Fruit fly (Drosophila melanogaster) whole organism, larva: ENCODE measurements around the gene Mfap1.

Experiments used
- noc ChIP-seq: fragments of 200-800 bp; sonication (Bioruptor generic); optimal IDR thresholded peaks from 3 replicates; lab custom pipeline; 2019; ENCODE audit warnings: missing biosample characterization, mild to moderate bottlenecking, missing genetic modification characterization, moderate library complexity

The Mfap1 gene

DNA sequence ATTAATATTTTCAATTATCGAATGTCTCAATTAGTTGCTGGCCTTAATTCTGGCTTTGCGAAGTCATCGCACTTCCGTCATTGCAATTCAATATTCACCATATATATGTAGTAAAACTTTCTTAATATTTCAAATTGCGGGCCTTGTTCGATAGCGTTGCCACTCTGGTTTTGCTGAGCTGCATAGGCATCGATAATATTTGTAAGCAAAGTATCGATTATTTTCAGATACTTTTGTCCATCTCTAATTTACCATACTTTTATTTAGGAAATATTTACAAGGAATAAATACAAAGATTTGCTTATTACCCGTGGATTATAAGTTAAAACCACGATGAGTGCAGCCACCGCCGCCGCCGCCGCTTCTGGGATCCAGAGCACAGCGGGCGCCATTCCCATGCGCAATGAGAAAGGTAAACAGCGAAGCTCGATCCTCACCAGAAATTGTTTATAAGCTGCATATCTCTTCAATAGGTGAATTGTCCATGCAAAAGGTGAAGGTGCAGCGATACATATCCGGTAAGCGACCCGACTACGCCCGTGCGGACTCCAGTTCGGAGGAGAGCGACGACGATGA, at the start of gene Mfap1:
Gene Mfap1 (plus strand): TSS at position 226 of the 576 bp plus-strand sequence.
- no peak for TF ChIP-seq noc (tag; lab: Kevin White, UChicago)

dm6 chr3L:1891914-1892313, 49.0 kb upstream of the Mfap1 start:
- no peak for TF ChIP-seq noc (tag; lab: Kevin White, UChicago)

DNA sequence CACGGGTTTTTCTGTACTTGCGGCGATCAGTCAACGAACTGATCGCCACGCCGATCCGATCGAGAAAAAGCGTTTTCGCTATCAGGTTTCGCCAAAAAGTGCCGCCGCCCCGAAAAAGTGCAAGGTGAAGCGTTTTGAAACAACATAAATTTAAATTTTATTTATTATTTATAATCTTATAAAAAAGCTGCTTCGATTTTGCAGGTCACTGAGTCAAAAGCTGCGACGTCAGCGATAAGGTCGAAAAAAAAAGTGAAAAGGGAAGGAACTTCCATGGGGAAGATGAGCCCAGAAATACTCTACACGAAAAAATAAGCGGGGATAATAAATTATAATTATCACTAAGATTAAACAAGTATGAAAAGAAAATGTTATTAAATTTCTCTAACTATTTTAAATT, 43.2 kb upstream of the Mfap1 start:
- no peak for TF ChIP-seq noc (tag; lab: Kevin White, UChicago)

DNA sequence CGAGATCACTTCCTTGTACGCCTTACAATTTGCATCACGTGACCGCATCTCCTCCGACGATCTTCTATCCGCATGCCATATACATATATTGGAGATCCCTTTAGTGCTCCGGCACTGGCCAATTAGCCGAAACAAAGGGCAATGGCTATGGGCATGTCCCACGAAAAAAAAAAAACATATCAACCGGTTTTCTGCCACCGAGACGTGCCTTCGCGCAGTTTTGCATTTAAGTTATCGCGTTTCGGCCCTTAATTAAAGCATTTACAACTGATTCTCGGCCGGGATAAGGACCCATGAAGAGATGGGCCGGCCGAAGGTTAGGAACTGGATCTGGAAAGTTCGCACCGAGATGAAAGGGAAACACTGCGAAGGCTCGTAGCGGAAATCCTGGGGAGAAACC, 41.3 kb upstream of the Mfap1 start:
- TF ChIP-seq noc (tag; lab: Kevin White, UChicago): no peak

DNA sequence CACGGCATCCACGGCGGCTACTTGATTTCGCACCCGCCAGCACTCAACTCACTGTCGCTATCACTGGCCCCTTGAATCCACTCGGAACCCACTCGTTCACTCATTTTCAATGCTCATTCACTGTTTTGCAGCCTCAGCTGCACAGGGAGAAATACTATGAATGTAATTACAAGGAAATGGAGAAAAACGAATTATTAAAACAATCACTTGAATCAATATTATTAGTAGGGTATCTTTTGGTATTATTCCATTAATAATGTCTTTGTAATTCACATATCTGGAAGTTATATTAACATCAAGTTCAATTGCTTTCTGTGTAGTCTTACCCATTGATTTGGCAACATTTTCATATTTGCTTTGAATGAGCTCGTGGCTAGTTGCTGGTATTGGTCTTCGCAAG, 40.2 kb upstream of the Mfap1 start:
- no peak for TF ChIP-seq noc (tag; lab: Kevin White, UChicago)

DNA sequence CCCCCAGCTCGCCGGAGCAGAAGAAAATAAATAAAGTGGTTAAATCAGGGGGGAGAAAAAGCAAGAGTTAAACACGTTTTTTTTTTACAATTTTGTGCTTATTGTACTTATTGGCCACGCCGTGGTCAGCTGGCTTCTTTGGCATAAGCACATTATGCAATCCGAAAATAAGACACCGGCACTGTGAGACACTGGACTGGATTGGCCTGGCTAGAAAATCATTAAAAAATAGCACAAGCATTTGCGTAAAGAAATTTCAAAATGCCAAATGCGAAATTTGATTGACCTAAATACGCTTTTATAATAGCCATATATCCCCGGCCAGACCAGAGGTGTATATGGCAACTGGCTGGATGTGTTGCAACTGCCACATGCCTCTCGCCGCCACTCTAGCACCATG, 36.4 kb upstream of the Mfap1 start:
- no peak for TF ChIP-seq noc (tag; lab: Kevin White, UChicago)

DNA sequence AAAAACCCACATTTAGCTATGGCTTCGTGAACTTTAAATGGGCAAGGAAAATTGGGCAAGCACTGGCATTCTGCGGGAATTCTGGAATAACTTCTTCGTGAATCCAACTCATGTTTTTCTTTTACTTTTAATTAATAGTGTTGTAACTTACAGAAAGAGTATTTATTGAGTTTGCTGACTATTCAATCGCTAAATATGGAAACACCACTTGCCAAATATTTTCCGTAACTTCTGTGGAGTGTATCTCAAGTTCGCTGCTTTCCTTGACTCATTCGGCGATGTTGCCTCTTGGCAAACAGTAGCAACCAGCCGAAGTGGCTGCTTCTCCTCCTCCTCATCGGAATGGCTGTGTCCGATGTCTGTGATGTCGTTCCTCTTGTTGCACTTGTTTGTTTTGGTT, 35.6 kb upstream of the Mfap1 start:
- TF ChIP-seq noc (tag; lab: Kevin White, UChicago): no peak

- TF ChIP-seq noc (tag; lab: Kevin White, UChicago): no peak
Measured at dm6 chr3L:1906208-1906607, 34.7 kb upstream of the Mfap1 start.

dm6 chr3L:1909000-1909399, 31.9 kb upstream of the Mfap1 start:
- TF ChIP-seq noc (tag; lab: Kevin White, UChicago): no peak

dm6 chr3L:1910107-1910506, 30.8 kb upstream of the Mfap1 start, which contains the start of gene dsb:
dsb (minus strand) TSS chr3L:1910197.
- TF ChIP-seq noc (tag; lab: Kevin White, UChicago): no peak

DNA sequence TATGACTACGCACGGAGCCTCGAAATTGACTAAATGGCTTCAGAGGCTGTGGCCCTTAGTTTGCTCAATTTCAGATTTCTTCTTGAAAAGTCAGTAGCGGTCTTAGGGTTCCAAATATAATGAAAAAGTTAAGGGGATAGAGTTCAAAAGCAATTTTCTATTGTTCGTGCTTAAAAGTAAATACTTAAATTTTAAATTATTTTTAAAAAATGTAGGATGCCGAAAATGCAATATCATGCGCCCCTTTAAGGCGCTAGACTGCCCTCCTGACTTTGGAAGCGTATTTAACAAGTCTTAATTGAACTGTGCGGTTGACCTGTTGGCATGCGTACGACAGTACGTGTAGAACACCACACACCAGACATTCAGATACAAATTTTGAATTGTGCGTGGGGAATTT, 26.2 kb upstream of the Mfap1 start:
- no peak for TF ChIP-seq noc (tag; lab: Kevin White, UChicago)

DNA sequence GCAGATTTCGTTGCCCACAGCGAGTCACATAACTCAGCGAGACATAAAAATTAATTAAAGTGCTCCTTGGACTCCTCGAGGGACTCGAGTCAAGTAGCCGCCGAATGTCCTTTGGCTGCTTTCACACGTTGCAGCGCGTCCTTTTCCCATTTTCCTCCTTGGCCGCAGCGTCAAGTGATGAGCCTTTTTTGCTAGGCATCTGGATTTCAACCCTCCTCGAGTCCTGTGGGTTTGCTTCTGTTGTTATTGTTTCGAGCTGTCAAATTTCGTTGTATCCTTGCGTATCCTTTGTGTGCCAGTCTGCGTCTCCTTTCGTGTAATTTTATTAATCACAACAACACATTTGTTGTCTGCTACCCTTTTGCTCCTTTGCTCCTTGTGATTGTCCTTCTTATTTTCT, 24.3 kb upstream of the Mfap1 start:
- TF ChIP-seq noc (tag; lab: Kevin White, UChicago): no peak

DNA sequence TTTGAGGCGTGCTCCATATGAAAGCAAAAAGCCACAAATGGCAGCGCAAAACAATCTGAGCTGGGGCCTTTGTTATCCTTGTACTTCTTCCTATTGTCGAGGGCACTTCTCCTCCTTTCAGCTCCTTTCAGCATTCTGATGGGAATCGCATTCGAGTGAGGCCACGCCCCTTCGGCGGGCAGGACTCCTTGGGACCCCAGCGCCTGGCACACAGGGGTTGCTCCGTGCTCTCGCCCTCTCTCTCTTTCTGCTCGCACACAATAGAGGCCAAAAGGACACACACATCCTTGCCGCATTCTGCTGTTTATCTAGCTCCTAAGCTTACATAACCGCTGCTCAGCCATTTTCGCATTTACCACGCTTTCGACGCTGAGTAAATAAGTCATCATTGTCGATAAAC, 20.8 kb upstream of the Mfap1 start:
- no peak for TF ChIP-seq noc (tag; lab: Kevin White, UChicago)

dm6 chr3L:1920943-1921342, 19.9 kb upstream of the Mfap1 start, which contains the start of gene Dbx:
Dbx (plus strand) TSS chr3L:1921307.
- TF ChIP-seq noc (tag; lab: Kevin White, UChicago): no peak

dm6 chr3L:1928959-1929358, 11.9 kb upstream of the Mfap1 start:
- no peak for TF ChIP-seq noc (tag; lab: Kevin White, UChicago)

- no peak for TF ChIP-seq noc (tag; lab: Kevin White, UChicago)
Measured at dm6 chr3L:1937469-1937868, 3.4 kb upstream of the Mfap1 start.

dm6 chr3L:1938767-1939166, 2.1 kb upstream of the Mfap1 start, which contains the start of the genes CG46523 and CG5687:
CG46523 (minus strand) TSS chr3L:1939103.
CG5687 (minus strand) TSS chr3L:1939103.
- TF ChIP-seq noc (tag; lab: Kevin White, UChicago): no peak
